Worm (Caenorhabditis elegans): ENCODE measurements around the gene Y27F2A.8.
"Not testable (repeated sequence)": the region's sequence is repeated elsewhere in the genome, so short reads cannot be mapped to it uniquely, and the experiment has no call there.

Gene Y27F2A.8

ce11 chrII:3183300-3183840 lies at the start of gene Y27F2A.8, which contains the start of gene Y27F2A.6:
Gene Y27F2A.8, plus strand, starts transcription at chrII:3183790.
Gene Y27F2A.6, minus strand, starts transcription at chrII:3183400.
- TF ChIP-seq pha-4 (tag; optimal IDR thresholded peaks at IDR 0.05); tbx-8 (GFP tag; optimal IDR thresholded peaks at IDR 0.05); ceh-43 (GFP tag; optimal IDR thresholded peaks at IDR 0.05): not testable (repeated sequence)

ce11 chrII:3135293-3135692 lies 48.3 kb upstream of the Y27F2A.8 start:
- TF ChIP-seq M03D4.4 (tag; optimal IDR thresholded peaks at IDR 0.05) (no peak), lin-13 (tag; optimal IDR thresholded peaks at IDR 0.05) (no peak), nhr-237 (tag; optimal IDR thresholded peaks at IDR 0.05) (no peak), nhr-12 (tag; optimal IDR thresholded peaks at IDR 0.05) (no peak), nhr-76 (tag; optimal IDR thresholded peaks at IDR 0.05) (no peak), ceh-39 (tag; optimal IDR thresholded peaks at IDR 0.05) (no peak), lin-32 (GFP tag; optimal IDR thresholded peaks at IDR 0.05) (no peak), elt-1 (tag; optimal IDR thresholded peaks at IDR 0.05; ENCODE audit: borderline replicate concordance, insufficient read depth) (no peak), unc-39 (tag; optimal IDR thresholded peaks at IDR 0.05) (no peak), unc-120 (tag; optimal IDR thresholded peaks at IDR 0.05; ENCODE audit: poor library complexity, severe bottlenecking) (no peak), bed-3 (GFP tag; optimal IDR thresholded peaks at IDR 0.05) (no peak), blmp-1 (tag; optimal IDR thresholded peaks at IDR 0.05) (no peak), ceh-83 (GFP tag; optimal IDR thresholded peaks at IDR 0.05) (no peak), nhr-28 (tag; optimal IDR thresholded peaks at IDR 0.05) (no peak), mep-1 (tag; optimal IDR thresholded peaks at IDR 0.05) (no peak), unc-62 (GFP tag; optimal IDR thresholded peaks at IDR 0.05) (no peak), lsy-2 (tag; optimal IDR thresholded peaks at IDR 0.05) (no peak)

ce11 chrII:3137804-3138203 lies 45.8 kb upstream of the Y27F2A.8 start, which contains the start of gene sri-54:
Gene sri-54, minus strand, starts transcription at chrII:3137904.
- TF ChIP-seq mls-2 (tag; optimal IDR thresholded peaks at IDR 0.05) (no peak), pha-4 (tag; optimal IDR thresholded peaks at IDR 0.05) (no peak), mep-1 (tag; optimal IDR thresholded peaks at IDR 0.05) (no peak), nhr-12 (tag; optimal IDR thresholded peaks at IDR 0.05) (no peak), elt-1 (tag; optimal IDR thresholded peaks at IDR 0.05; ENCODE audit: borderline replicate concordance, insufficient read depth) (no peak), ceh-83 (GFP tag; optimal IDR thresholded peaks at IDR 0.05) (no peak)

- TF ChIP-seq sem-2 (GFP tag; optimal IDR thresholded peaks at IDR 0.05); mls-2 (tag; optimal IDR thresholded peaks at IDR 0.05); snpc-4 (tag; optimal IDR thresholded peaks at IDR 0.05): not testable (repeated sequence)
Measured at ce11 chrII:3142855-3143254, 40.7 kb upstream of the Y27F2A.8 start, which contains the start of gene sri-42. Gene sri-42, minus strand, starts transcription at chrII:3142955.

- TF ChIP-seq nhr-237 (tag; optimal IDR thresholded peaks at IDR 0.05); drap-1 (GFP tag; optimal IDR thresholded peaks at IDR 0.05); nhr-28 (tag; optimal IDR thresholded peaks at IDR 0.05): not testable (repeated sequence)
Measured at ce11 chrII:3144552-3144951, 39.0 kb upstream of the Y27F2A.8 start, which contains the start of gene sri-43. Gene sri-43, minus strand, starts transcription at chrII:3144652.

- TF ChIP-seq mab-5 (tag; optimal IDR thresholded peaks at IDR 0.05) (no peak), ham-2 (GFP tag; optimal IDR thresholded peaks at IDR 0.05) (no peak), hlh-1 (tag; optimal IDR thresholded peaks at IDR 0.05) (no peak), mls-2 (tag; optimal IDR thresholded peaks at IDR 0.05) (no peak), ceh-83 (GFP tag; optimal IDR thresholded peaks at IDR 0.05) (no peak), tbx-8 (GFP tag; optimal IDR thresholded peaks at IDR 0.05) (no peak), ceh-43 (GFP tag; optimal IDR thresholded peaks at IDR 0.05) (no peak), M03D4.4 (tag; optimal IDR thresholded peaks at IDR 0.05) (no peak), unc-62 (GFP tag; optimal IDR thresholded peaks at IDR 0.05) (no peak), lin-32 (GFP tag; optimal IDR thresholded peaks at IDR 0.05) (no peak), elt-3 (tag; optimal IDR thresholded peaks at IDR 0.05) (no peak)
Measured at ce11 chrII:3145842-3146241, 37.7 kb upstream of the Y27F2A.8 start, which contains the start of gene T10D4.15. Gene T10D4.15, plus strand, starts transcription at chrII:3146142.
